Worm (Caenorhabditis elegans): ENCODE measurements around the gene F38E11.6.

DNA sequence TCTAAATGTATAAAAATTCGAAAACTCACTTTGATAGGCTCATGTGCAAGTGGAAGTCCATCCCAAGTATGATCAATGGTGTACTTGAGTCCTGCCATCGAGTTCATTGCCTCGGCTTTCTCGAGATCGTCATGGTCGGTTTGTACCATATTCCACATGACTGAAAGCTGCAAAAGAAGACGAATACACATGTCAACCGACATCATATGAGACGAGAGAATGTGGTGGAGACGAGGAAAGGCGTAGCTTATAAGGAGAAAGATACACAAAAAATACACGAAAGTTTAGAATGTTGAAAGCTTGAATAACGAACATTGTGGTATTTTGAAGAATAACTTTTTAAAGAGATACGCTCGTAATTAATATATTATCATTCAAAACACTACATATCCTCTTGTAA, 45.5 kb upstream of the F38E11.6 start, which contains the start of gene C33A12.3:
- TF ChIP-seq efl-1 (GFP tag; optimal IDR thresholded peaks at IDR 0.05) (no peak), ztf-25 (GFP tag; IDR thresholded peaks at IDR 0.05) (no peak), ZK185.1 (tag; optimal IDR thresholded peaks at IDR 0.05; ENCODE audit: poor library complexity, severe bottlenecking) (no peak), dpl-1 (GFP tag; optimal IDR thresholded peaks at IDR 0.05) (no peak), Y53F4B.3 (GFP tag; IDR thresholded peaks at IDR 0.05) (no peak)

All from whole organism, young adult.